Fruit fly (Drosophila melanogaster): ENCODE data around the gene lost.

lost gene

DNA sequence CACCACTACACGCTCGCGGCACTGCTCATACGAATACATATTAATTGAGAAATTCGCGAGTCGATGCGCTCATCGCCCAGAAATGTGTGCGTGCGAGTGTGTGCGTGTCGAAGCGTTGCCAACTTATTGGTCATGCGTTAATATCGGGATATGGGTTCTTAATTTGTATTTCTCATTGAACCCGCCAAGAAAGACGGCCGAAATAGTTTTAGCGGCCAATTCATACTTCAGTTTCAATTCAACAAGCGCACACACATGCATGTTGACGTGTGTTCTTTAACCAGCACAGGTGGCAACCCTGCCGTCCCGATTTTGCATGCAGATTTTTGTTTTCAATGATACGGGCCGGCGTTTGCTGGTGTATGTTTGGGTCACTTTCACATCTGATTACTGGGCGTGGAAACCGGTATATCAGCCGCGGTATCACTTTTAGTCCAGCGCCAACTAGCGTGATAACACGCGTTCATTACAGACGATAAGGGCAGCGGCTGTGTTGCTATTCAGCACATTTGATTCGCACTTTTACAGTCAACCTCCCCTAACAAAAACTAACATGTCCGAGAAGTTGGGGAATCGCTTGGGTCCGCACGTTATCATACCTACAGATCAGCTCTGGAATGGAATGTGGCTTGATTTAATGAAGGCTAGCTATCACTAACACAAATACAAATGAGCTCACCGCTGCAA is 973 bp downstream of the lost start (continued):
- TF ChIP-seq sd (tag; optimal IDR thresholded peaks at IDR 0.05) (peak; percentile 97), HLH54F (GFP tag; optimal IDR thresholded peaks at IDR 0.05) (no peak), Oaz (GFP tag; IDR thresholded peaks at IDR 0.05) (no peak), Lim3 (GFP tag; IDR thresholded peaks at IDR 0.05) (no peak), ato (GFP tag; IDR thresholded peaks at IDR 0.05; ENCODE audit: partially characterized antibody) (no peak), D (optimal IDR thresholded peaks at IDR 0.05) (no peak), D (GFP tag; optimal IDR thresholded peaks at IDR 0.05) (no peak), CG12219 (GFP tag; optimal IDR thresholded peaks at IDR 0.05) (no peak), cad (GFP tag; optimal IDR thresholded peaks at IDR 0.05) (no peak), Asciz (GFP tag; optimal IDR thresholded peaks at IDR 0.05) (no peak), Sin3A (optimal IDR thresholded peaks at IDR 0.05) (no peak), aop (GFP tag; IDR thresholded peaks at IDR 0.05) (no peak), CG2875 (GFP tag; optimal IDR thresholded peaks at IDR 0.05) (no peak), CG17829 (tag; optimal IDR thresholded peaks at IDR 0.05) (no peak), fu2 (GFP tag; optimal IDR thresholded peaks at IDR 0.05) (no peak), CG11696 (GFP tag; IDR thresholded peaks at IDR 0.05) (no peak), Hey (tag; optimal IDR thresholded peaks at IDR 0.05) (no peak), unpg (GFP tag; optimal IDR thresholded peaks at IDR 0.05) (no peak), scrt (GFP tag; optimal IDR thresholded peaks at IDR 0.05) (no peak), hb (GFP tag; IDR thresholded peaks at IDR 0.05; ENCODE audit: partially characterized antibody) (no peak), CG10431 (GFP tag; optimal IDR thresholded peaks at IDR 0.05) (no peak), trh (GFP tag; optimal IDR thresholded peaks at IDR 0.05) (no peak), onecut (GFP tag; IDR thresholded peaks at IDR 0.05) (no peak), fd3F (GFP tag; optimal IDR thresholded peaks at IDR 0.05) (no peak), pzg (GFP tag; optimal IDR thresholded peaks at IDR 0.05) (peak; percentile 8), CG12391 (tag; optimal IDR thresholded peaks at IDR 0.05) (peak; percentile 16), gce (GFP tag; IDR thresholded peaks at IDR 0.05) (no peak), lola (GFP tag; optimal IDR thresholded peaks at IDR 0.05) (peak in 1 of 3 experiments; percentile 11), CG11695 (GFP tag; IDR thresholded peaks at IDR 0.05) (no peak), CG2678 (tag; optimal IDR thresholded peaks at IDR 0.05) (peak; percentile 32), phol (tag; optimal IDR thresholded peaks at IDR 0.05) (no peak), cg (GFP tag; optimal IDR thresholded peaks at IDR 0.05) (peak; percentile 81), bsh (GFP tag; optimal IDR thresholded peaks at IDR 0.05) (no peak), hth (optimal IDR thresholded peaks at IDR 0.05) (no peak), chinmo (GFP tag; IDR thresholded peaks at IDR 0.05; ENCODE audit: partially characterized antibody) (peak; percentile 57; the same call in 1 of the 4 replicates), slbo (GFP tag; IDR thresholded peaks at IDR 0.05) (peak; percentile 44; the same call in 1 of the 2 replicates), CG4854 (GFP tag; optimal IDR thresholded peaks at IDR 0.05) (no peak), Antp (GFP tag; optimal IDR thresholded peaks at IDR 0.05) (no peak), CG4282 (GFP tag; optimal IDR thresholded peaks at IDR 0.05) (no peak), CG1602 (GFP tag; optimal IDR thresholded peaks at IDR 0.05) (no peak), oc (tag; optimal IDR thresholded peaks at IDR 0.05) (no peak), pros (GFP tag; optimal IDR thresholded peaks at IDR 0.05) (no peak), sob (GFP tag; IDR thresholded peaks at IDR 0.05) (no peak), NFAT (GFP tag; IDR thresholded peaks at IDR 0.05) (no peak), tap (tag; optimal IDR thresholded peaks at IDR 0.05) (no peak), Bdp1 (GFP tag; optimal IDR thresholded peaks at IDR 0.05) (peak; percentile 6), Lhr (GFP tag; optimal IDR thresholded peaks at IDR 0.05) (no peak), wor (GFP tag; IDR thresholded peaks at IDR 0.05) (no peak), CG11456 (GFP tag; IDR thresholded peaks at IDR 0.05) (no peak), Hand (GFP tag; optimal IDR thresholded peaks at IDR 0.05) (no peak), chm (GFP tag; IDR thresholded peaks at IDR 0.05) (peak; percentile 28; the same call in 1 of the 2 replicates)

All from whole organism, embryonic.